Worm (Caenorhabditis elegans) whole organism, L4 larva: ENCODE results near the gene srsx-15.

Experiments used
- F10B5.3 ChIP-seq: sonication (generic microtip); optimal IDR thresholded peaks from 2 replicates; lab custom pipeline; 2016; ENCODE audit warnings: mild to moderate bottlenecking, missing genetic modification characterization, missing compliant biosample characterization
- F26F4.8 ChIP-seq: fragments of 200-800 bp; sonication (Bioruptor generic); conservative IDR thresholded peaks from 2 replicates; pipeline ENCODE4 v1.3.6; 2022; ENCODE audit warnings: missing genetic modification characterization, missing compliant biosample characterization
- Y5F2A.4 ChIP-seq: fragments of 200-800 bp; sonication (Bioruptor generic); optimal IDR thresholded peaks from 2 replicates; lab custom pipeline; 2018; ENCODE audit warnings: mild to moderate bottlenecking, missing genetic modification characterization, missing compliant biosample characterization
- Y75B8A.6 ChIP-seq: fragments of 200-800 bp; sonication (Bioruptor generic); IDR thresholded peaks from 2 replicates; pipeline ENCODE4 v1.3.6; 2022; ENCODE audit warnings: missing genetic modification reagents, missing genetic modification characterization, missing compliant biosample characterization
- ZK546.5 ChIP-seq, 2 experiments: sonication (generic microtip); optimal IDR thresholded peaks; 2 replicates each; lab custom pipeline; 2017; ENCODE audit warnings: missing biosample characterization in 2 of 2, missing genetic modification characterization in 2 of 2
- aly-2 ChIP-seq: sonication (generic microtip); optimal IDR thresholded peaks from 2 replicates; lab custom pipeline; 2018; ENCODE audit warnings: missing biosample characterization, missing genetic modification characterization
- ama-1 ChIP-seq: fragments of 150-350 bp; optimal IDR thresholded peaks from 2 replicates; lab custom pipeline; 2014; ENCODE audit warnings: inconsistent platforms, mixed read lengths
- arid-1 ChIP-seq: fragments of 200-800 bp; sonication (Bioruptor generic); conservative IDR thresholded peaks from 2 replicates; pipeline ENCODE4 v1.3.6; 2022; ENCODE audit warnings: missing genetic modification reagents, missing genetic modification characterization, missing compliant biosample characterization
- ceh-32 ChIP-seq: sonication (generic microtip); optimal IDR thresholded peaks from 2 replicates; lab custom pipeline; 2016; ENCODE audit warnings: mild to moderate bottlenecking, missing genetic modification characterization, missing compliant biosample characterization; ENCODE audit not compliant: poor library complexity
- ceh-62 ChIP-seq: sonication (generic microtip); optimal IDR thresholded peaks from 2 replicates; lab custom pipeline; 2017; ENCODE audit warnings: missing biosample characterization, missing genetic modification characterization
- ceh-82 ChIP-seq: sonication (generic microtip); optimal IDR thresholded peaks from 2 replicates; lab custom pipeline; 2017; ENCODE audit warnings: missing biosample characterization, missing genetic modification characterization
- cey-2 ChIP-seq: sonication (generic microtip); optimal IDR thresholded peaks from 3 replicates; lab custom pipeline; 2017; ENCODE audit warnings: missing genetic modification characterization, mild to moderate bottlenecking, missing compliant biosample characterization, antibody characterized with exemption, borderline replicate concordance; ENCODE audit not compliant: insufficient read depth
- ctbp-1 ChIP-seq: fragments of 200-800 bp; sonication (Bioruptor generic); IDR thresholded peaks from 2 replicates; pipeline ENCODE4 v1.3.6; 2022; ENCODE audit warnings: missing genetic modification reagents, missing genetic modification characterization, missing compliant biosample characterization
- daf-12 ChIP-seq: fragments of 150-350 bp; optimal IDR thresholded peaks from 2 replicates; lab custom pipeline; 2014; ENCODE audit warnings: missing biosample characterization, missing genetic modification reagents, missing genetic modification characterization
- daf-19 ChIP-seq: fragments of 200-800 bp; sonication (Bioruptor generic); conservative IDR thresholded peaks from 2 replicates; pipeline ENCODE4 v1.3.6; 2022; ENCODE audit warnings: missing genetic modification characterization, missing compliant biosample characterization
- dmd-8 ChIP-seq: fragments of 200-800 bp; sonication (Bioruptor generic); IDR thresholded peaks from 2 replicates; pipeline ENCODE4 v1.3.6; 2022; ENCODE audit warnings: missing genetic modification characterization, missing compliant biosample characterization
- dmd-9 ChIP-seq: fragments of 200-800 bp; sonication (Bioruptor generic); IDR thresholded peaks from 2 replicates; pipeline ENCODE4 v1.3.6; 2022; ENCODE audit warnings: missing genetic modification reagents, missing genetic modification characterization, missing compliant biosample characterization
- duxl-1 ChIP-seq: sonication (generic microtip); optimal IDR thresholded peaks from 2 replicates; lab custom pipeline; 2016; ENCODE audit warnings: mild to moderate bottlenecking, missing genetic modification characterization, moderate library complexity, missing compliant biosample characterization; ENCODE audit not compliant: poor library complexity
- egl-43 ChIP-seq: fragments of 200-800 bp; sonication (Bioruptor generic); IDR thresholded peaks from 2 replicates; pipeline ENCODE4 v1.3.6; 2022; ENCODE audit warnings: missing genetic modification reagents, missing genetic modification characterization, missing compliant biosample characterization
- fkh-10 ChIP-seq: fragments of 150-350 bp; optimal IDR thresholded peaks from 2 replicates; lab custom pipeline; 2014; ENCODE audit warnings: missing biosample characterization, missing genetic modification reagents, missing genetic modification characterization
- fos-1 ChIP-seq: fragments of 150-350 bp; optimal IDR thresholded peaks from 2 replicates; lab custom pipeline; 2014; ENCODE audit warnings: missing biosample characterization, missing genetic modification characterization
- gei-8 ChIP-seq: fragments of 200-800 bp; sonication (Bioruptor generic); optimal IDR thresholded peaks from 2 replicates; lab custom pipeline; 2018; ENCODE audit warnings: mild to moderate bottlenecking, missing genetic modification characterization, missing compliant biosample characterization
- hlh-11 ChIP-seq: fragments of 200-800 bp; sonication (Bioruptor generic); optimal IDR thresholded peaks from 2 replicates; lab custom pipeline; 2018; ENCODE audit warnings: mild to moderate bottlenecking, missing genetic modification characterization, missing compliant biosample characterization
- hlh-30 ChIP-seq: sonication (generic microtip); optimal IDR thresholded peaks from 2 replicates; lab custom pipeline; 2017; ENCODE audit warnings: antibody characterized with exemption, mild to moderate bottlenecking, missing genetic modification characterization, missing compliant biosample characterization; ENCODE audit not compliant: insufficient read depth
- lin-15B ChIP-seq: fragments of 150-350 bp; sonication (generic microtip); optimal IDR thresholded peaks from 3 replicates; lab custom pipeline; 2014; ENCODE audit warnings: missing biosample characterization, missing genetic modification characterization
- lin-29 ChIP-seq: fragments of 200-800 bp; sonication (Bioruptor generic); IDR thresholded peaks from 2 replicates; pipeline ENCODE4 v1.3.6; 2022; ENCODE audit warnings: missing genetic modification reagents, missing genetic modification characterization, missing compliant biosample characterization
- lin-38 ChIP-seq: fragments of 200-800 bp; sonication (Bioruptor generic); IDR thresholded peaks from 2 replicates; pipeline ENCODE4 v1.3.6; 2022; ENCODE audit warnings: missing genetic modification reagents, missing genetic modification characterization, missing compliant biosample characterization
- lin-39 ChIP-seq: fragments of 150-350 bp; optimal IDR thresholded peaks from 2 replicates; lab custom pipeline; 2014; ENCODE audit warnings: missing biosample characterization, missing genetic modification reagents, missing genetic modification characterization
- madf-5 ChIP-seq, 2 experiments: fragments of 200-800 bp; sonication (Bioruptor generic); IDR thresholded peaks; 2 replicates each; pipeline ENCODE4 v1.3.6; 2022; ENCODE audit warnings: missing compliant biosample characterization in 2 of 2, missing genetic modification characterization in 2 of 2
- madf-9 ChIP-seq: fragments of 200-800 bp; sonication (Bioruptor generic); conservative IDR thresholded peaks from 2 replicates; pipeline ENCODE4 v1.3.6; 2022; ENCODE audit warnings: missing genetic modification reagents, missing genetic modification characterization, missing compliant biosample characterization
- mdt-29 ChIP-seq: fragments of 200-800 bp; sonication (Bioruptor generic); IDR thresholded peaks from 2 replicates; pipeline ENCODE4 v1.3.6; 2022; ENCODE audit warnings: missing genetic modification reagents, missing genetic modification characterization, missing compliant biosample characterization
- mep-1 ChIP-seq: fragments of 150-350 bp; sonication (generic microtip); optimal IDR thresholded peaks from 3 replicates; lab custom pipeline; 2014; ENCODE audit warnings: missing biosample characterization, missing genetic modification characterization
- mes-2 ChIP-seq: sonication (generic microtip); optimal IDR thresholded peaks from 2 replicates; lab custom pipeline; 2016; ENCODE audit warnings: missing genotype, mild to moderate bottlenecking, missing genetic modification characterization, missing compliant biosample characterization; ENCODE audit not compliant: poor library complexity, severe bottlenecking
- mxl-3 ChIP-seq: fragments of 200-800 bp; sonication (Bioruptor generic); optimal IDR thresholded peaks from 2 replicates; lab custom pipeline; 2018; ENCODE audit warnings: mild to moderate bottlenecking, missing genetic modification characterization, missing compliant biosample characterization
- nhr-10 ChIP-seq: fragments of 150-350 bp; optimal IDR thresholded peaks from 2 replicates; lab custom pipeline; 2014; ENCODE audit warnings: missing biosample characterization, missing genetic modification characterization
- nhr-102 ChIP-seq: sonication (generic microtip); optimal IDR thresholded peaks from 2 replicates; lab custom pipeline; 2016; ENCODE audit warnings: mild to moderate bottlenecking, missing genetic modification characterization, moderate library complexity, missing compliant biosample characterization
- nhr-11 ChIP-seq: fragments of 150-350 bp; optimal IDR thresholded peaks from 2 replicates; lab custom pipeline; 2014; ENCODE audit warnings: missing biosample characterization, missing genetic modification characterization
- nhr-237 ChIP-seq: sonication (generic microtip); optimal IDR thresholded peaks from 2 replicates; lab custom pipeline; 2017; ENCODE audit warnings: missing biosample characterization, missing genetic modification characterization
- nhr-25 ChIP-seq: sonication (generic microtip); optimal IDR thresholded peaks from 2 replicates; lab custom pipeline; 2017; ENCODE audit warnings: missing genetic modification characterization, mild to moderate bottlenecking, missing compliant biosample characterization, antibody characterized with exemption, moderate library complexity, borderline replicate concordance; ENCODE audit not compliant: insufficient read depth
- nhr-41 ChIP-seq: fragments of 200-800 bp; sonication (Bioruptor generic); IDR thresholded peaks from 2 replicates; pipeline ENCODE4 v1.3.6; 2022; ENCODE audit warnings: missing genetic modification reagents, missing genetic modification characterization, missing compliant biosample characterization
- nhr-48 ChIP-seq: sonication (generic microtip); optimal IDR thresholded peaks from 2 replicates; lab custom pipeline; 2016; ENCODE audit warnings: mild to moderate bottlenecking, missing genetic modification characterization, missing compliant biosample characterization
- nhr-6 ChIP-seq: fragments of 150-350 bp; optimal IDR thresholded peaks from 2 replicates; lab custom pipeline; 2014; ENCODE audit warnings: missing biosample characterization, missing genetic modification characterization
- nhr-76 ChIP-seq: fragments of 150-350 bp; optimal IDR thresholded peaks from 2 replicates; lab custom pipeline; 2014; ENCODE audit warnings: missing biosample characterization, missing genetic modification characterization
- php-3 ChIP-seq: fragments of 200-800 bp; sonication (Bioruptor generic); IDR thresholded peaks from 2 replicates; pipeline ENCODE4 v1.3.6; 2022; ENCODE audit warnings: missing genetic modification reagents, missing genetic modification characterization, missing compliant biosample characterization
- pqm-1 ChIP-seq: sonication (generic microtip); optimal IDR thresholded peaks from 2 replicates; lab custom pipeline; 2017; ENCODE audit warnings: missing biosample characterization, missing genetic modification characterization
- spr-3 ChIP-seq: fragments of 200-800 bp; sonication (Bioruptor generic); optimal IDR thresholded peaks from 2 replicates; lab custom pipeline; 2018; ENCODE audit warnings: mild to moderate bottlenecking, missing genetic modification characterization, missing compliant biosample characterization
- tag-97 ChIP-seq: fragments of 200-800 bp; sonication (Bioruptor generic); IDR thresholded peaks from 2 replicates; pipeline ENCODE4 v1.3.6; 2022; ENCODE audit warnings: missing genetic modification characterization, missing compliant biosample characterization
- zag-1 ChIP-seq: fragments of 150-350 bp; optimal IDR thresholded peaks from 2 replicates; lab custom pipeline; 2014; ENCODE audit warnings: missing biosample characterization, missing genetic modification characterization
- zfp-2 ChIP-seq: sonication (generic microtip); optimal IDR thresholded peaks from 2 replicates; lab custom pipeline; 2016; ENCODE audit warnings: mild to moderate bottlenecking, missing genetic modification characterization, missing compliant biosample characterization
- zfp-3 ChIP-seq: fragments of 200-800 bp; sonication (Bioruptor generic); conservative IDR thresholded peaks from 2 replicates; pipeline ENCODE4 v1.3.6; 2022; ENCODE audit warnings: missing genetic modification reagents, missing genetic modification characterization, missing compliant biosample characterization
- zip-2 ChIP-seq: fragments of 150-350 bp; optimal IDR thresholded peaks from 2 replicates; lab custom pipeline; 2014; ENCODE audit warnings: missing biosample characterization, missing genetic modification characterization
- ztf-11 ChIP-seq: fragments of 150-350 bp; optimal IDR thresholded peaks from 2 replicates; lab custom pipeline; 2014; ENCODE audit warnings: missing biosample characterization, missing genetic modification characterization

The srsx-15 gene

DNA sequence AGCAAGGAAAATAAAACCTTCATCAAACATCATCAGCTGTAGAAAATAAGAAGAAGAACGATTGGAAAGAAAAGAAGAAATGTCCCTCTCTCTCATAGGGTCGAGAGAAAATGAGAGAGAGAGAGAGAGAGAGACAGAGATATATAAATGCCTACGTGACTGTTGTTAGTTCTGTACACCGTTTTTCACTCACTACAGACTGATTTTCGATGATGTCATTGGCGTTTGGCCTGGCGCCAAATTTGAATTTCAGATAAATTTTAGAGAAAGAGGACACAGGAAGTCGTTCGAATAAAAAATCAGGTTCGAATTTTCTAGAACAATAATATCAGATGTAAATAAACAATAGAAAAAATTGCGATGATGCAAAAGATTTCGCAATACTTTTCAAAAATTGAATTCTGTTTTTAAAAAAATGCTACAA lies 32.4 kb upstream of the srsx-15 start (continued):
- TF ChIP-seq lin-38 (0 out of 2 replicates have a peak, but pooled peaks have one; percentile 25), hlh-11 (tag; lab: Kevin White, UChicago) (peak; percentile 87), ama-1 (lab: Kevin White, UChicago) (no peak), nhr-102 (tag; lab: Kevin White, UChicago) (peak; percentile 4), ctbp-1 (GFP tag; lab: Robert Waterston, UW) (no peak), Y5F2A.4 (GFP tag; lab: Kevin White, UChicago) (no peak), nhr-6 (tag; lab: Kevin White, UChicago) (no peak), arid-1 (GFP tag; lab: Robert Waterston, UW) (no peak), egl-43 (GFP tag; lab: Robert Waterston, UW) (no peak), dmd-9 (GFP tag; lab: Robert Waterston, UW) (no peak), zag-1 (tag; lab: Kevin White, UChicago) (no peak), F10B5.3 (tag; lab: Kevin White, UChicago) (no peak), F26F4.8 (GFP tag; lab: Robert Waterston, UW) (no peak), ceh-82 (tag; lab: Kevin White, UChicago) (no peak), mdt-29 (GFP tag; lab: Robert Waterston, UW) (peak; percentile 22; the same call in 1 of the 2 replicates), cey-2 (tag; lab: Kevin White, UChicago) (no peak), mes-2 (peak; percentile 31), nhr-11 (tag; lab: Kevin White, UChicago) (peak; percentile 63), spr-3 (GFP tag; lab: Kevin White, UChicago) (no peak), duxl-1 (tag; lab: Kevin White, UChicago) (no peak), dmd-8 (GFP tag; lab: Robert Waterston, UW) (no peak), ZK546.5 (tag; optimal IDR thresholded peaks at IDR 0.05; lab: Kevin White, UChicago) (no peak), lin-15B (tag; lab: Kevin White, UChicago) (peak; percentile 3), tag-97 (GFP tag; lab: Robert Waterston, UW) (no peak), gei-8 (GFP tag; lab: Kevin White, UChicago) (no peak), Y75B8A.6 (peak; percentile 43; the same call in 1 of the 2 replicates), zfp-2 (tag; lab: Kevin White, UChicago) (no peak), mep-1 (peak; percentile 77), lin-39 (tag; lab: Kevin White, UChicago) (no peak), ztf-11 (no peak), daf-12 (tag; lab: Kevin White, UChicago) (no peak), madf-5 (GFP tag; IDR thresholded peaks at IDR 0.05; lab: Robert Waterston, UW) (no peak), madf-9 (GFP tag; lab: Robert Waterston, UW) (no peak; the same call in 1 of the 2 replicates), zip-2 (tag; lab: Kevin White, UChicago) (no peak), nhr-76 (tag; lab: Kevin White, UChicago) (no peak), fos-1 (tag; lab: Kevin White, UChicago) (no peak), nhr-48 (peak; percentile 73), nhr-10 (peak; percentile 71), fkh-10 (GFP tag; lab: Kevin White, UChicago) (no peak), mxl-3 (peak; percentile 46), php-3 (no peak), lin-29 (GFP tag; lab: Robert Waterston, UW) (no peak), pqm-1 (tag; lab: Kevin White, UChicago) (no peak), aly-2 (tag; lab: Kevin White, UChicago) (no peak), nhr-25 (no peak), nhr-41 (no peak), ceh-62 (tag; lab: Kevin White, UChicago) (no peak), nhr-237 (tag; lab: Kevin White, UChicago) (no peak), zfp-3 (GFP tag; lab: Robert Waterston, UW) (no peak), daf-19 (GFP tag; lab: Robert Waterston, UW) (no peak), ceh-32 (tag; lab: Kevin White, UChicago) (no peak), hlh-30 (tag; lab: Kevin White, UChicago) (peak; percentile 51)
